Fruit fly (Drosophila melanogaster) whole organism, embryonic: ENCODE results near the gene eEF1alpha2.

Experiments
- Ada2b ChIP-seq: fragments of 200-800 bp; sonication (Bioruptor generic); IDR thresholded peaks from 2 replicates; pipeline ENCODE4 v1.3.6; 2022; ENCODE audit warnings: missing biosample characterization, missing genetic modification characterization
- Antp ChIP-seq: fragments of 200-800 bp; sonication (Bioruptor generic); optimal IDR thresholded peaks from 3 replicates; lab custom pipeline; 2016; ENCODE audit warnings: missing biosample characterization, missing genetic modification characterization
- Bdp1 ChIP-seq: fragments of 200-800 bp; sonication (Bioruptor generic); optimal IDR thresholded peaks from 3 replicates; lab custom pipeline; 2016; ENCODE audit warnings: missing biosample characterization, missing genetic modification characterization
- CG11085 ChIP-seq: fragments of 200-800 bp; sonication (Bioruptor generic); IDR thresholded peaks from 2 replicates; pipeline ENCODE4 v1.3.6; 2022; ENCODE audit warnings: missing biosample characterization, missing genetic modification characterization
- CG12104 ChIP-seq: fragments of 200-800 bp; sonication (Bioruptor generic); optimal IDR thresholded peaks from 3 replicates; lab custom pipeline; 2016; ENCODE audit warnings: missing biosample characterization, missing genetic modification characterization
- CG13287 ChIP-seq: fragments of 200-800 bp; sonication (Bioruptor generic); IDR thresholded peaks from 2 replicates; pipeline ENCODE4 v1.3.6; 2022; ENCODE audit warnings: missing biosample characterization, missing genetic modification characterization; ENCODE audit not compliant: partially characterized antibody
- CG14050 ChIP-seq: fragments of 200-800 bp; sonication (Bioruptor generic); IDR thresholded peaks from 3 replicates; pipeline ENCODE4 v1.3.6; 2022; ENCODE audit warnings: missing biosample characterization, missing genetic modification characterization
- CG14965 ChIP-seq: fragments of 200-800 bp; sonication (Bioruptor generic); optimal IDR thresholded peaks from 2 replicates; lab custom pipeline; 2016; ENCODE audit warnings: missing biosample characterization, missing genetic modification characterization, borderline replicate concordance
- CG1529 ChIP-seq: fragments of 200-800 bp; sonication (Bioruptor generic); optimal IDR thresholded peaks from 3 replicates; lab custom pipeline; 2018; ENCODE audit warnings: missing biosample characterization, missing genetic modification characterization
- CG15479 ChIP-seq: fragments of 200-800 bp; sonication (Bioruptor generic); optimal IDR thresholded peaks from 3 replicates; lab custom pipeline; 2019; ENCODE audit warnings: missing biosample characterization, mild to moderate bottlenecking, missing genetic modification characterization, moderate library complexity
- CG16779 ChIP-seq: fragments of 200-800 bp; sonication (Bioruptor generic); IDR thresholded peaks from 2 replicates; pipeline ENCODE4 v1.3.6; 2022; ENCODE audit warnings: missing biosample characterization, missing genetic modification characterization
- CG30403 ChIP-seq: fragments of 200-800 bp; sonication (Bioruptor generic); optimal IDR thresholded peaks from 3 replicates; lab custom pipeline; 2016; ENCODE audit warnings: missing biosample characterization, missing genetic modification characterization
- CG3407 ChIP-seq: fragments of 200-800 bp; sonication (Bioruptor generic); optimal IDR thresholded peaks from 2 replicates; lab custom pipeline; 2018; ENCODE audit warnings: missing biosample characterization, mild to moderate bottlenecking, missing genetic modification characterization
- CG34224 ChIP-seq: fragments of 200-800 bp; sonication (Bioruptor generic); IDR thresholded peaks from 3 replicates; pipeline ENCODE4 v1.3.6; 2022; ENCODE audit warnings: missing biosample characterization, missing genetic modification characterization; ENCODE audit not compliant: partially characterized antibody
- CG3726 ChIP-seq: fragments of 200-800 bp; sonication (Bioruptor generic); IDR thresholded peaks from 3 replicates; pipeline ENCODE4, ENCODE4 v1.3.6; 2022; ENCODE audit warnings: missing biosample characterization, missing genetic modification characterization
- CG8359 ChIP-seq: fragments of 200-800 bp; sonication (Bioruptor generic); optimal IDR thresholded peaks from 2 replicates; lab custom pipeline; 2017; ENCODE audit warnings: missing biosample characterization, mild to moderate bottlenecking, missing genetic modification characterization, borderline replicate concordance
- CG8944 ChIP-seq: fragments of 200-800 bp; sonication (Bioruptor generic); optimal IDR thresholded peaks from 3 replicates; lab custom pipeline; 2016; ENCODE audit warnings: missing biosample characterization, missing genetic modification characterization
- D19A ChIP-seq: fragments of 200-800 bp; optimal IDR thresholded peaks from 3 replicates; lab custom pipeline; 2019; ENCODE audit warnings: missing biosample characterization, mild to moderate bottlenecking, missing genetic modification characterization, moderate library complexity
- Elba2 ChIP-seq: fragments of 200-800 bp; sonication (Bioruptor generic); optimal IDR thresholded peaks from 3 replicates; lab custom pipeline; 2016; ENCODE audit warnings: missing biosample characterization, missing genetic modification characterization
- HLHmδ ChIP-seq: fragments of 200-800 bp; sonication (Bioruptor generic); optimal IDR thresholded peaks from 2 replicates; lab custom pipeline; 2018; ENCODE audit warnings: missing biosample characterization, mild to moderate bottlenecking, missing genetic modification characterization, moderate library complexity
- Hr3 ChIP-seq: fragments of 200-800 bp; sonication (Bioruptor generic); optimal IDR thresholded peaks from 3 replicates; lab custom pipeline; 2016; ENCODE audit warnings: missing biosample characterization, missing genetic modification characterization
- Hr51 ChIP-seq, 2 experiments: fragments of 200-800 bp; sonication (Bioruptor generic); optimal IDR thresholded peaks; 2 replicates in 1 of 2; 3 replicates in 1 of 2; lab custom pipeline; 2016 to 2018; ENCODE audit warnings: missing biosample characterization in 2 of 2, missing genetic modification characterization in 2 of 2, mild to moderate bottlenecking in 1 of 2, moderate library complexity in 1 of 2
- Meics ChIP-seq: fragments of 200-800 bp; sonication (Bioruptor generic); optimal IDR thresholded peaks from 2 replicates; lab custom pipeline; 2017; ENCODE audit warnings: missing biosample characterization, mild to moderate bottlenecking, missing genetic modification characterization
- Myb ChIP-seq: fragments of 200-800 bp; sonication (Bioruptor generic); optimal IDR thresholded peaks from 2 replicates; lab custom pipeline; 2016; ENCODE audit warnings: missing biosample characterization, missing genetic modification characterization
- Nf-YA ChIP-seq: fragments of 200-800 bp; sonication (Bioruptor generic); IDR thresholded peaks from 2 replicates; pipeline ENCODE4 v1.3.6; 2022; ENCODE audit warnings: missing biosample characterization, missing genetic modification characterization
- Nf-YB ChIP-seq: fragments of 200-800 bp; sonication (Bioruptor generic); optimal IDR thresholded peaks from 3 replicates; lab custom pipeline; 2019; ENCODE audit warnings: missing biosample characterization, mild to moderate bottlenecking, missing genetic modification characterization, moderate library complexity
- al ChIP-seq: fragments of 200-800 bp; sonication (Bioruptor generic); IDR thresholded peaks from 2 replicates; pipeline ENCODE4 v1.3.6; 2022; ENCODE audit warnings: missing biosample characterization, missing genetic modification characterization
- az2 ChIP-seq: fragments of 200-800 bp; sonication (Bioruptor generic); optimal IDR thresholded peaks from 3 replicates; lab custom pipeline; 2016; ENCODE audit warnings: missing biosample characterization, missing genetic modification characterization
- btn ChIP-seq: fragments of 200-800 bp; sonication (Bioruptor generic); optimal IDR thresholded peaks from 2 replicates; lab custom pipeline; 2016; ENCODE audit warnings: missing biosample characterization, missing genetic modification characterization
- cad ChIP-seq: fragments of >200 bp; optimal IDR thresholded peaks from 2 replicates; lab custom pipeline; 2017; ENCODE audit warnings: missing biosample characterization, missing genetic modification characterization
- dati ChIP-seq: fragments of 200-800 bp; sonication (Bioruptor generic); IDR thresholded peaks from 2 replicates; pipeline ENCODE4 v1.3.6; 2022; ENCODE audit warnings: missing biosample characterization, missing genetic modification characterization
- dmrt11E ChIP-seq: fragments of 200-800 bp; sonication (Bioruptor generic); optimal IDR thresholded peaks from 3 replicates; lab custom pipeline; 2018; ENCODE audit warnings: missing biosample characterization, mild to moderate bottlenecking, missing genetic modification characterization, moderate library complexity
- ems ChIP-seq: fragments of 200-800 bp; sonication (Bioruptor generic); optimal IDR thresholded peaks from 3 replicates; lab custom pipeline; 2016; ENCODE audit warnings: missing biosample characterization, missing genetic modification characterization
- eve ChIP-seq, 2 experiments: fragments of >200 bp; optimal IDR thresholded peaks; 2 replicates each; lab custom pipeline; 2017; ENCODE audit warnings: missing biosample characterization in 2 of 2, missing genetic modification characterization in 2 of 2
- fd102C ChIP-seq: fragments of 200-800 bp; sonication (Bioruptor generic); optimal IDR thresholded peaks from 2 replicates; lab custom pipeline; 2018; ENCODE audit warnings: missing biosample characterization, mild to moderate bottlenecking, missing genetic modification characterization, moderate library complexity
- fd96Cb ChIP-seq: fragments of 200-800 bp; sonication (Bioruptor generic); optimal IDR thresholded peaks from 2 replicates; lab custom pipeline; 2018; ENCODE audit warnings: missing biosample characterization, mild to moderate bottlenecking, missing genetic modification characterization, moderate library complexity
- grau ChIP-seq: fragments of 200-800 bp; optimal IDR thresholded peaks from 3 replicates; lab custom pipeline; 2019; ENCODE audit warnings: missing biosample characterization, mild to moderate bottlenecking, missing genetic modification characterization, moderate library complexity
- gro ChIP-seq: fragments of 200-800 bp; sonication (Bioruptor generic); optimal IDR thresholded peaks from 2 replicates; lab custom pipeline; 2016; ENCODE audit warnings: missing biosample characterization, missing genetic modification characterization
- h ChIP-seq: fragments of >200 bp; optimal IDR thresholded peaks from 2 replicates; lab custom pipeline; 2017
- hth ChIP-seq: fragments of >200 bp; optimal IDR thresholded peaks from 2 replicates; lab custom pipeline; 2017; ENCODE audit warnings: inconsistent platforms
- klu ChIP-seq: fragments of 200-800 bp; sonication (Bioruptor generic); IDR thresholded peaks from 2 replicates; pipeline ENCODE4 v1.3.6; 2022; ENCODE audit warnings: missing biosample characterization, missing genetic modification characterization
- knrl ChIP-seq: fragments of 200-800 bp; sonication (Bioruptor generic); IDR thresholded peaks from 3 replicates; pipeline ENCODE4 v1.3.6; 2022; ENCODE audit warnings: missing biosample characterization, missing genetic modification characterization; ENCODE audit not compliant: partially characterized antibody
- nom ChIP-seq: fragments of 200-800 bp; sonication (Bioruptor generic); optimal IDR thresholded peaks from 2 replicates; lab custom pipeline; 2017; ENCODE audit warnings: missing biosample characterization, missing genetic modification characterization, mild to moderate bottlenecking, moderate library complexity, missing genetic modification reagents
- pnt ChIP-seq: fragments of 200-800 bp; sonication (Bioruptor generic); optimal IDR thresholded peaks from 3 replicates; lab custom pipeline; 2016; ENCODE audit warnings: missing biosample characterization, missing genetic modification characterization
- pros ChIP-seq: fragments of 200-800 bp; sonication (Bioruptor generic); optimal IDR thresholded peaks from 3 replicates; lab custom pipeline; 2019; ENCODE audit warnings: missing biosample characterization, mild to moderate bottlenecking, missing genetic modification characterization, moderate library complexity
- sc ChIP-seq, 3 experiments: fragments of >200 bp in 2 of 3; fragments of 200-800 bp in 1 of 3; sonication (Bioruptor generic) in 1 of 3; optimal IDR thresholded peaks; 2 replicates in 2 of 3; 3 replicates in 1 of 3; lab custom pipeline; 2017; ENCODE audit warnings: mild to moderate bottlenecking in 1 of 3, missing biosample characterization in 1 of 3, missing genetic modification characterization in 1 of 3, missing genetic modification reagents in 1 of 3
- scrt ChIP-seq: fragments of 200-800 bp; sonication (Bioruptor generic); optimal IDR thresholded peaks from 2 replicates; lab custom pipeline; 2018; ENCODE audit warnings: missing biosample characterization, mild to moderate bottlenecking, missing genetic modification characterization, moderate library complexity
- z ChIP-seq: fragments of 200-800 bp; sonication (Bioruptor generic); IDR thresholded peaks from 3 replicates; pipeline ENCODE4 v1.3.6; 2022; ENCODE audit warnings: missing biosample characterization, missing genetic modification characterization
- zen ChIP-seq: fragments of 200-800 bp; sonication (Bioruptor generic); optimal IDR thresholded peaks from 3 replicates; lab custom pipeline; 2018; ENCODE audit warnings: missing biosample characterization, mild to moderate bottlenecking, missing genetic modification characterization, moderate library complexity

The eEF1alpha2 gene

DNA sequence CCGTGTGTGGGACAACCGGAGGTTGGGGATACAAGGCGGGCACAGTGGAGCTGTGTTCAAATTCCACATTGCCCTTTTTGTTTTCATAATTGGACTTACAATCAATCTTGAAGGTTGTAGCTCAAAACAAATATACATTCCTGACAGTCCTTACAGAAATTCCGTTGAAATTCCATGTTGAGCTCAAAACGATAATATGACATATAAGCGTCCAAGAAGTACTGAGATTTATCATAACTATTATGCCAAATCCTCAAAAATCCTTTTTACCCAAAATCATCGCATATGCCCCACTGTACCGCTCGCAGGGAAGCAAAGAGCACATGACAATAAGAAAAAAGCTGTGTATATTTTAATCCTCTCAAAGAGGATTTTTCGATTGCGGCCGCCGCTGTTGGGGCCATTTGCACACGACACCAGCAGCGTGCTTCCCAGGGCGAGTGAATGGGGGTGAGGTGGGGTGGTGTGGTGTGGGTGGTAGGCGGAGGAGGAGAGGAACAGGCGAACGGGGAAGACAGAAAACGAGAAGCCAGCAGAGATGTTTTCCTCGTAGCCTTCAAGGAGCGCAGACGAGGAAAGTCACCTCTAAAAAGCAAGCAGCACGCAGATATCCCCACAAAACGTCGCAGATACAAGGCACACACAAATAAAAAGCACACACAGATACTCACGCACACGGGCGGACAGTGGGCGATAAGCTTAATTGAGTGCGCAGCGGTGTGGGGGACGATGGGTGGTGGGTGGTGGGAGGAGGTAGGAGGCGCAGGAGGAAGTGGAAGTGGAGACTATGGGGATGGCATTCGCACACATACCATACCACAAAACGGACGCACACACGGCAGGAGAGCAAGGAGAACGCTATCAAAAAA is 20.7 kb upstream of the eEF1alpha2 start (continued):
- no peak for TF ChIP-seq Elba2
- TF ChIP-seq Myb (GFP tag; lab: Kevin White, UChicago), result peak; percentile 44
- TF ChIP-seq CG13287, result no peak
- TF ChIP-seq scrt, result peak; percentile 13
- TF ChIP-seq cad (GFP tag; lab: Kevin White, UChicago), result no peak
- TF ChIP-seq az2 (GFP tag; lab: Kevin White, UChicago), result peak; percentile 50
- peak; percentile 39 for TF ChIP-seq pnt (GFP tag; lab: Kevin White, UChicago)
- TF ChIP-seq CG3726 (GFP tag; lab: Robert Waterston, UW), result no peak
- no peak for TF ChIP-seq hth
- TF ChIP-seq h (lab: Kevin White, UChicago), result no peak
- peak; percentile 49 for TF ChIP-seq nom
- TF ChIP-seq CG11085, result no peak
- peak; percentile 73 for TF ChIP-seq Meics
- 0 out of 2 replicates have a peak, but pooled peaks have one; percentile 42 for TF ChIP-seq Nf-YA (GFP tag; lab: Robert Waterston, UW)
- TF ChIP-seq CG34224 (GFP tag; lab: Robert Waterston, UW), result no peak
- no peak for TF ChIP-seq zen (tag; lab: Kevin White, UChicago)
- TF ChIP-seq pros (GFP tag; lab: Kevin White, UChicago), result no peak
- TF ChIP-seq CG14050 (GFP tag; lab: Robert Waterston, UW), result peak; percentile 52; the same call in 1 of the 3 replicates
- no peak for TF ChIP-seq z (GFP tag; lab: Robert Waterston, UW)
- TF ChIP-seq CG30403 (GFP tag; lab: Kevin White, UChicago), result peak; percentile 68
- no peak for TF ChIP-seq CG12104 (GFP tag; lab: Kevin White, UChicago)
- no peak for TF ChIP-seq CG14965 (GFP tag; lab: Kevin White, UChicago)
- TF ChIP-seq dmrt11E (tag; lab: Kevin White, UChicago), result no peak
- TF ChIP-seq Bdp1 (GFP tag; lab: Kevin White, UChicago), result peak; percentile 15
- TF ChIP-seq fd102C (GFP tag; lab: Kevin White, UChicago), result no peak
- peak; percentile 32 for TF ChIP-seq gro
- no peak for TF ChIP-seq btn (GFP tag; lab: Kevin White, UChicago)
- peak; percentile 40 for TF ChIP-seq D19A (tag; lab: Kevin White, UChicago)
- TF ChIP-seq dati (GFP tag; lab: Robert Waterston, UW), result no peak
- TF ChIP-seq Nf-YB, result peak; percentile 37
- TF ChIP-seq CG8359 (GFP tag; lab: Kevin White, UChicago), result no peak
- TF ChIP-seq knrl (GFP tag; lab: Robert Waterston, UW), result no peak
- TF ChIP-seq fd96Cb (tag; lab: Kevin White, UChicago), result peak; percentile 58
- peak; percentile 6 for TF ChIP-seq Hr3 (GFP tag; lab: Kevin White, UChicago)
- peak; percentile 58 for TF ChIP-seq Antp (GFP tag; lab: Kevin White, UChicago)
- TF ChIP-seq al (GFP tag; lab: Robert Waterston, UW), result peak; percentile 36; the same call in 1 of the 2 replicates
- TF ChIP-seq CG16779 (GFP tag; lab: Robert Waterston, UW), result no peak
- no peak for TF ChIP-seq klu (GFP tag; lab: Robert Waterston, UW)
- TF ChIP-seq eve (GFP tag; optimal IDR thresholded peaks at IDR 0.05; lab: Kevin White, UChicago), result no peak
- no peak for TF ChIP-seq HLHmδ (GFP tag; lab: Kevin White, UChicago)
- peak; percentile 52 for TF ChIP-seq ems (GFP tag; lab: Kevin White, UChicago)
- TF ChIP-seq Hr51 (GFP tag; optimal IDR thresholded peaks at IDR 0.05; lab: Kevin White, UChicago), result peak; percentile 26 to 79
- TF ChIP-seq grau (tag; lab: Kevin White, UChicago), result peak; percentile 73
- peak; percentile 5 for TF ChIP-seq CG3407 (GFP tag; lab: Kevin White, UChicago)
- TF ChIP-seq Ada2b (GFP tag; lab: Robert Waterston, UW), result peak; percentile 44; the same call in 1 of the 2 replicates
- peak; percentile 36 for TF ChIP-seq CG1529 (GFP tag; lab: Kevin White, UChicago)
- peak; percentile 27 for TF ChIP-seq CG8944 (GFP tag; lab: Kevin White, UChicago)
- TF ChIP-seq CG15479 (GFP tag; lab: Kevin White, UChicago), result no peak
- TF ChIP-seq sc (optimal IDR thresholded peaks at IDR 0.05; lab: Kevin White, UChicago), result no peak
- TF ChIP-seq sc (GFP tag; optimal IDR thresholded peaks at IDR 0.05; lab: Kevin White, UChicago), result no peak
